Worm (Caenorhabditis elegans): ENCODE results near the gene srab-10.

- no peak for TF ChIP-seq him-1 (tag; optimal IDR thresholded peaks at IDR 0.05)
- TF ChIP-seq W03F9.2 (tag; optimal IDR thresholded peaks at IDR 0.05), result no peak
These were observed 43.6 kb upstream of the srab-10 start, which contains the start of gene lag-2 for ce11 chrV:3188043-3188442.
